Fruit fly (Drosophila melanogaster): ENCODE data around the gene CG44153.

CG44153 gene

DNA sequence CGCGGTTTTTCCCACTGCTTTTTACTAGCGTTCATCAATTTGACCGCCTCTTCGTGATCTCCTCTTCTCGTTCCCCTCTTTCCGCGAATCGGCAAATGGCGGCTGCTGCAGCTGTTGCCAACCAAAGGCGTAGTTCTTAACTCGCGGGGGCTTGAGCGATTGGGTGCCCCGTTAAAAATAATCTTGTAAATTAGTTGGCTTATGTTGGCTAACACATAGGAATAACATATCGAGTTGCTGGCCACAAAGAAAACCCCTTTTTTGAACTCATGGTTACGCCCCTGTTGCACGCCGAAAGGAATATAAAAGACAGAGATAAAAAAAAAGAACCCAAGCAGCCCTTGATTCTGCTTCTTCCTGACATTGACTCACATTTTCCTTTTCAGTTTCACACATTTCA, 122.8 kb downstream of the CG44153 start (continued):
- TF ChIP-seq nom (GFP tag; optimal IDR thresholded peaks at IDR 0.05) (peak; percentile 91), gcm2 (GFP tag; optimal IDR thresholded peaks at IDR 0.05) (no peak), tap (tag; optimal IDR thresholded peaks at IDR 0.05) (peak; percentile 37), Rx (GFP tag; IDR thresholded peaks at IDR 0.05) (peak; percentile 81), CG11093 (GFP tag; IDR thresholded peaks at IDR 0.05) (peak; percentile 80), CG11398 (GFP tag; optimal IDR thresholded peaks at IDR 0.05) (peak; percentile 25), fru (optimal IDR thresholded peaks at IDR 0.05) (no peak), grau (tag; optimal IDR thresholded peaks at IDR 0.05) (peak; percentile 51), ase (GFP tag; IDR thresholded peaks at IDR 0.05) (peak; percentile 81), btn (GFP tag; optimal IDR thresholded peaks at IDR 0.05) (peak; percentile 50), CG6254 (GFP tag; optimal IDR thresholded peaks at IDR 0.05) (peak; percentile 57), Jarid2 (GFP tag; optimal IDR thresholded peaks at IDR 0.05) (no peak), abd-A (tag; optimal IDR thresholded peaks at IDR 0.05) (no peak), CG12219 (GFP tag; optimal IDR thresholded peaks at IDR 0.05) (peak; percentile 65), CG6813 (GFP tag; optimal IDR thresholded peaks at IDR 0.05) (peak; percentile 58), CG7556 (GFP tag; optimal IDR thresholded peaks at IDR 0.05) (peak; percentile 32), tgo (GFP tag; IDR thresholded peaks at IDR 0.05) (peak; percentile 78), CG32772 (GFP tag; IDR thresholded peaks at IDR 0.05) (peak; percentile 88), CG9609 (GFP tag; optimal IDR thresholded peaks at IDR 0.05) (peak; percentile 53), gt (GFP tag; IDR thresholded peaks at IDR 0.05) (peak; percentile 74), bsh (GFP tag; optimal IDR thresholded peaks at IDR 0.05) (peak; percentile 74 to 95), CG13287 (GFP tag; IDR thresholded peaks at IDR 0.05; ENCODE audit: partially characterized antibody) (no peak), CG4730 (GFP tag; IDR thresholded peaks at IDR 0.05) (peak; percentile 76), sug (tag; optimal IDR thresholded peaks at IDR 0.05) (no peak), chinmo (GFP tag; IDR thresholded peaks at IDR 0.05; ENCODE audit: partially characterized antibody) (no peak), disco-r (GFP tag; optimal IDR thresholded peaks at IDR 0.05) (peak; percentile 29), CG7372 (GFP tag; IDR thresholded peaks at IDR 0.05) (peak; percentile 51; the same call in 1 of the 2 replicates), yki (optimal IDR thresholded peaks at IDR 0.05) (no peak), dmrt99B (tag; optimal IDR thresholded peaks at IDR 0.05) (peak; percentile 79), Six4 (GFP tag; optimal IDR thresholded peaks at IDR 0.05) (peak; percentile 69), CG14667 (GFP tag; IDR thresholded peaks at IDR 0.05) (peak; percentile 80), CG3065 (GFP tag; optimal IDR thresholded peaks at IDR 0.05) (peak; percentile 32), CG12236 (GFP tag; optimal IDR thresholded peaks at IDR 0.05) (peak; percentile 67), grn (GFP tag; optimal IDR thresholded peaks at IDR 0.05) (no peak), CG15514 (GFP tag; optimal IDR thresholded peaks at IDR 0.05) (no peak), CG7786 (GFP tag; optimal IDR thresholded peaks at IDR 0.05) (peak; percentile 63), ind (GFP tag; optimal IDR thresholded peaks at IDR 0.05) (peak; percentile 60), CG18476 (GFP tag; optimal IDR thresholded peaks at IDR 0.05) (peak; percentile 22), Blimp-1 (GFP tag; optimal IDR thresholded peaks at IDR 0.05) (peak; percentile 66), tup (GFP tag; optimal IDR thresholded peaks at IDR 0.05) (peak; percentile 24), CG14965 (GFP tag; optimal IDR thresholded peaks at IDR 0.05; ENCODE audit: borderline replicate concordance) (no peak), gcm (GFP tag; optimal IDR thresholded peaks at IDR 0.05) (no peak), Ptx1 (GFP tag; IDR thresholded peaks at IDR 0.05) (peak; percentile 87), ranshi (GFP tag; IDR thresholded peaks at IDR 0.05) (peak; percentile 88), CG9437 (GFP tag; optimal IDR thresholded peaks at IDR 0.05) (no peak), lab (GFP tag; optimal IDR thresholded peaks at IDR 0.05) (peak; percentile 60), Vsx1 (GFP tag; optimal IDR thresholded peaks at IDR 0.05) (no peak), sd (tag; optimal IDR thresholded peaks at IDR 0.05) (no peak), dan (GFP tag; IDR thresholded peaks at IDR 0.05) (peak; percentile 82; the same call in 1 of the 2 replicates), Pdp1 (GFP tag; optimal IDR thresholded peaks at IDR 0.05) (peak; percentile 70 to 74), nau (GFP tag; optimal IDR thresholded peaks at IDR 0.05) (peak; percentile 72)

All from whole organism, embryonic.